Worm (Caenorhabditis elegans): ENCODE results near the gene dep-1.

dep-1 gene

DNA sequence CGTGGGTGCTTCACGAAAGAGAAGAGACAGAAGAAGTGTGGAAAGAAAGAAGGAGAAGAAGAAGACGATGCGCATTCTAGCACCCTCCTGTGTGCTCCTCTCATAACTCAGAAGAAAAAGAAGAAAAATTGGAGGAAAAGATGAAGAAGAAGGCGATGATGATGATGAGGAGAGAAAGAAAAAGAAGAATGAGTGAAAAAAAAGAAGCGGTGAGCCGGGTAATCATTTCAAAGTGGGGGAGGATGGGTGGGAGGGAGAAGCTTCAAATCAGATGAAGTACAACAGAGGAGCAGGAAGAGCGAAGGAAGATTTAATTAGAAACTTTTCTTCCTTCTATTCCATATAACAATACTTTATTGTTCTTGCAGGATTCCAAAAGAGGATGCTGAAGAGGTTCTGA, 8.9 kb downstream of the dep-1 start:
- no peak for TF ChIP-seq F16B12.6 (tag; optimal IDR thresholded peaks at IDR 0.05)
- peak in 1 of 3 experiments; percentile 12 for TF ChIP-seq ceh-82 (tag; optimal IDR thresholded peaks at IDR 0.05)
- TF ChIP-seq mdl-1 (tag; optimal IDR thresholded peaks at IDR 0.05) = no peak
- no peak for TF ChIP-seq ztf-11 (tag; optimal IDR thresholded peaks at IDR 0.05)
- no peak for TF ChIP-seq ceh-88 (GFP tag; IDR thresholded peaks at IDR 0.05)
- no peak for TF ChIP-seq ces-1 (GFP tag; optimal IDR thresholded peaks at IDR 0.05)
- no peak for TF ChIP-seq ceh-90 (tag; optimal IDR thresholded peaks at IDR 0.05)
- TF ChIP-seq sup-37 (GFP tag; optimal IDR thresholded peaks at IDR 0.05) = no peak
- TF ChIP-seq pax-3 (tag; optimal IDR thresholded peaks at IDR 0.05) = no peak
- TF ChIP-seq lin-14 (GFP tag; optimal IDR thresholded peaks at IDR 0.05) = peak; percentile 74

DNA sequence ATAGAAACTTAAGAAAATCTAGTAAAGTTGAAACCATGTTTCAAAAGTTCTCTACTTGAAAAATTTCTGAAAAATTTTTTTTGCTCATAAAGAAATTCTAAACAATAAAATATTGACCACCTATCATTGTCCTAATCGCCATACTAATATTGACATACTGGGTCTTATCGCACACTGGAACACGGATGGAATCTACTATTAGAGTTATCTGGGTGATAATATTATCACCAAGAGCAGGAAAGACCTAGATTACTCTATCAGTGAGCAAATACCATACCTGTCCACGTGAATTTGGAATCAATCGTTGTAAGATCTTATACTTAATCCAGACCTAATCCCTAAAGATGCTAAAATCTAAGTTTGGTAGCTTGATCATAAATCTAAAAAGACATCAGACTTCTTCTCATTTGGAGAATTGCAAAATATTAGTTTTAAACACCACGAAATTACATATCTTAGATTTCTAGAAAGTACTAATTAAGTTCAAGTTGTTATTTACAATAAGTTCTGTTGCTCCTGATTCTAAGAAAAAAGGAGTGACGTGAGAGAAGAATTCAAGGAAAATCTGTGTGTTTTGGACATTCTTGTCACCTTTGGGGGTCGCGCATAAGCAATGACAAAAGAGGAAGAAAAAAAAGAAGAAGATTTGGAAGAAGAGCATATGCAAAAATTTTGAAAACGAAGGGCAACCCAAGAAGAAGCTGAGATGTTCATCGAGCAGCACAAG, 9.5 kb downstream of the dep-1 start:
- TF ChIP-seq ztf-4 (tag; optimal IDR thresholded peaks at IDR 0.05) (no peak), lin-39 (tag; optimal IDR thresholded peaks at IDR 0.05) (no peak), fkh-8 (tag; optimal IDR thresholded peaks at IDR 0.05) (peak; percentile 82), nhr-12 (tag; optimal IDR thresholded peaks at IDR 0.05) (no peak), lin-35 (GFP tag; optimal IDR thresholded peaks at IDR 0.05) (no peak), dpl-1 (GFP tag; optimal IDR thresholded peaks at IDR 0.05) (no peak), skn-1 (tag; optimal IDR thresholded peaks at IDR 0.05) (no peak), unc-62 (GFP tag; optimal IDR thresholded peaks at IDR 0.05) (no peak), elt-2 (tag; optimal IDR thresholded peaks at IDR 0.05) (peak; percentile 88), C16A3.4 (tag; optimal IDR thresholded peaks at IDR 0.05) (no peak), tbx-2 (tag; optimal IDR thresholded peaks at IDR 0.05) (no peak), C04F5.9 (tag; optimal IDR thresholded peaks at IDR 0.05) (no peak), unc-130 (tag; optimal IDR thresholded peaks at IDR 0.05) (no peak), ceh-88 (GFP tag; IDR thresholded peaks at IDR 0.05) (no peak), efl-1 (optimal IDR thresholded peaks at IDR 0.05) (no peak), efl-1 (GFP tag; optimal IDR thresholded peaks at IDR 0.05 in 1 of 2) (peak in 1 of 2 experiments; percentile 59), dsc-1 (tag; optimal IDR thresholded peaks at IDR 0.05) (peak; percentile 55), fos-1 (tag; optimal IDR thresholded peaks at IDR 0.05) (no peak), sox-4 (tag; optimal IDR thresholded peaks at IDR 0.05) (peak; percentile 35), xbp-1 (tag; optimal IDR thresholded peaks at IDR 0.05) (no peak), snpc-4 (tag; optimal IDR thresholded peaks at IDR 0.05) (no peak), fkh-4 (tag; optimal IDR thresholded peaks at IDR 0.05; ENCODE audit: borderline replicate concordance) (no peak), nhr-47 (tag; optimal IDR thresholded peaks at IDR 0.05) (peak; percentile 57), swsn-7 (tag; optimal IDR thresholded peaks at IDR 0.05) (no peak), nhr-77 (tag; optimal IDR thresholded peaks at IDR 0.05) (no peak), sup-37 (GFP tag; optimal IDR thresholded peaks at IDR 0.05) (no peak), mdl-1 (tag; optimal IDR thresholded peaks at IDR 0.05) (no peak), efl-3 (GFP tag; optimal IDR thresholded peaks at IDR 0.05) (no peak), unc-86 (tag; optimal IDR thresholded peaks at IDR 0.05) (no peak), pag-3 (tag; optimal IDR thresholded peaks at IDR 0.05; ENCODE audit: borderline replicate concordance, insufficient read depth) (no peak), lin-13 (GFP tag; optimal IDR thresholded peaks at IDR 0.05) (no peak), pax-3 (tag; optimal IDR thresholded peaks at IDR 0.05) (peak; percentile 67), C34B4.2 (tag; optimal IDR thresholded peaks at IDR 0.05) (no peak), tlp-1 (tag; optimal IDR thresholded peaks at IDR 0.05) (peak; percentile 52), nhr-71 (tag; optimal IDR thresholded peaks at IDR 0.05) (peak; percentile 84), zag-1 (tag; optimal IDR thresholded peaks at IDR 0.05) (no peak), sptf-1 (tag; optimal IDR thresholded peaks at IDR 0.05) (no peak), ces-1 (GFP tag; optimal IDR thresholded peaks at IDR 0.05) (no peak), pqm-1 (tag; optimal IDR thresholded peaks at IDR 0.05) (peak; percentile 76), unc-30 (tag; optimal IDR thresholded peaks at IDR 0.05) (no peak), F16B12.6 (tag; optimal IDR thresholded peaks at IDR 0.05) (no peak), nhr-28 (tag; optimal IDR thresholded peaks at IDR 0.05) (no peak), ets-5 (GFP tag; IDR thresholded peaks at IDR 0.05) (no peak), ceh-90 (tag; optimal IDR thresholded peaks at IDR 0.05) (no peak), ceh-63 (GFP tag; optimal IDR thresholded peaks at IDR 0.05) (no peak)

All from whole organism, L1 larva.